Fruit fly (Drosophila melanogaster): ENCODE data around the gene tgy.

Gene tgy

DNA sequence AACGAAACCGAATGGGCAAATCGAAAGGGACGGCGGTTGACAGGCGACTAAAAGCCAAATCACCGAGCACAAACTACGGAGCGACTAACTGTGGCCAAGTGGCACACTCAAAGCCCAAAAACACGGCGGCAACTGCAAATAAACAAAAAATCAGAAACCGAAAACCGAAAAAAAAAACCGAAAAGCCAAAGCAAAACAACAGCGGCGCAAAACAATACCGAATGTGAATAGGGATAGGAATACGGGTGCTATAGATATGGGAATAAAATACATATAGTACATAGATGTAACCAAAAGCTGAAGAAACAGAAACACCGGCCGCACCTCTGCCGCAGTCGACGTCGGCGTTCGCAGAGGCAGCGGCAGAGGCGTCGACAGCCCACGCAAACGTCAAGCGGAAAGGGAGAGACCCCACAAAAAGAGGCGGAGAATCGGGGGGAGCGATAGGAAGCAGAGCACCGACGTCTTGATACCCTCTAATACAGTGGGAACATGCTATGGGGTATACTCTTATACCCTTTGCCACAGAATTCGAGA lies 40.0 kb upstream of the tgy start, which contains the start of gene RhoGAP18B:
Gene RhoGAP18B (minus strand): TSS at position 51 of the 537 bp plus-strand sequence.
- TF ChIP-seq dl (GFP tag; optimal IDR thresholded peaks at IDR 0.05; ENCODE audit: insufficient read depth in 1 of 2, partially characterized antibody in 2 of 2) = no peak
- no peak for TF ChIP-seq Rel (GFP tag; optimal IDR thresholded peaks at IDR 0.05)
- TF ChIP-seq Rel (tag; optimal IDR thresholded peaks at IDR 0.05) = peak; percentile 12
- TF ChIP-seq Hr78 (GFP tag; optimal IDR thresholded peaks at IDR 0.05) = no peak
- peak; percentile 3 for TF ChIP-seq lola (GFP tag; optimal IDR thresholded peaks at IDR 0.05)

DNA sequence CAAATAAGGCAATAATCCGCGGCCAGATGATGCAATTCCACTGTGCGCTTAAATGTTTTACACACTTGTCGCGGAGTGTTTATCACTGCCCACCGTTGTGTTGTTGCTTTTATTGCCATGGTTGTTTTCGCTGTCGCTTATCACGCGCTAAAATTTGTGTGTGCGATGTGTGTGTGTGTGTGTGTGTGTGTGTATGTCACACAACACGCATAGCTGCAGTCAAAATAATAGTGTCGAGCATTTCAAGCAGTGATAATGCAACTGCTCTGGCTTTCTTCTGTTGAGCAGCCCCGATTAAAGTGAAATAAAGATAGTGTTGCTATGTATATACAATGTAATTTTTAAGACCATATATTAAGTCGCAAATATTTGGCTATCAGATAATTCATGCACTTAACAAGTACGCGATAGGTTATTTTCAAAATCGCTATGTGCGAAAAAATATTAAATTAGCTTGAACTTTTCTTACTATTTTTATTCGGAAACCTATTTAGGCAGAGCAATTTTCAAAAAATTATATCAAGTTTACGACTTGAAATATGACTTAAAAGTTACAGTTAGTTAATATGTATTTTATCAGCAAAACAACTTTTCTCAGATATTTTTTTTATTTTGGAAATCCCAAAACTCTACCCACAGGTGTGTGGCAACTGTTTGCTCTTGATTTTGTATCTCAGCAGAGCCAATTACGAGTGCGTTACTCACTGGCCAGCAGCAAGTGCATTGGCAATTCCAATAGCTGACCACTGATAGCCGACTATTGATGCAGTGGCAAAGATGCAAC lies 39.2 kb upstream of the tgy start:
- TF ChIP-seq CrebA (GFP tag; optimal IDR thresholded peaks at IDR 0.05; ENCODE audit: borderline replicate concordance) = no peak
- no peak for TF ChIP-seq usp (GFP tag; optimal IDR thresholded peaks at IDR 0.05)
- peak; percentile 17 for TF ChIP-seq ey (GFP tag; optimal IDR thresholded peaks at IDR 0.05)
- TF ChIP-seq HLH106 (tag; optimal IDR thresholded peaks at IDR 0.05) = peak; percentile 58
- TF ChIP-seq foxo (GFP tag; optimal IDR thresholded peaks at IDR 0.05) = peak in 1 of 2 experiments; percentile 68
- no peak for TF ChIP-seq jim (GFP tag; optimal IDR thresholded peaks at IDR 0.05)
- TF ChIP-seq Dfd (GFP tag; optimal IDR thresholded peaks at IDR 0.05) = peak; percentile 5
- peak; percentile 13 for TF ChIP-seq br (GFP tag; optimal IDR thresholded peaks at IDR 0.05)
- TF ChIP-seq Hr78 (GFP tag; optimal IDR thresholded peaks at IDR 0.05) = no peak
- TF ChIP-seq h (GFP tag; optimal IDR thresholded peaks at IDR 0.05) = peak; percentile 57
- TF ChIP-seq fru (GFP tag; optimal IDR thresholded peaks at IDR 0.05) = peak; percentile 48
- TF ChIP-seq Sp1 (GFP tag; optimal IDR thresholded peaks at IDR 0.05) = peak; percentile 66
- no peak for TF ChIP-seq Vsx2 (GFP tag; optimal IDR thresholded peaks at IDR 0.05; ENCODE audit: partially characterized antibody)
- no peak for TF ChIP-seq CG32264 (GFP tag; optimal IDR thresholded peaks at IDR 0.05)
- peak; percentile 52 for TF ChIP-seq dmrt93B (GFP tag; optimal IDR thresholded peaks at IDR 0.05)
- no peak for TF ChIP-seq Hnf4 (GFP tag; optimal IDR thresholded peaks at IDR 0.05)
- no peak for TF ChIP-seq Rel (GFP tag; optimal IDR thresholded peaks at IDR 0.05)
- TF ChIP-seq Rel (tag; optimal IDR thresholded peaks at IDR 0.05) = peak; percentile 30

DNA sequence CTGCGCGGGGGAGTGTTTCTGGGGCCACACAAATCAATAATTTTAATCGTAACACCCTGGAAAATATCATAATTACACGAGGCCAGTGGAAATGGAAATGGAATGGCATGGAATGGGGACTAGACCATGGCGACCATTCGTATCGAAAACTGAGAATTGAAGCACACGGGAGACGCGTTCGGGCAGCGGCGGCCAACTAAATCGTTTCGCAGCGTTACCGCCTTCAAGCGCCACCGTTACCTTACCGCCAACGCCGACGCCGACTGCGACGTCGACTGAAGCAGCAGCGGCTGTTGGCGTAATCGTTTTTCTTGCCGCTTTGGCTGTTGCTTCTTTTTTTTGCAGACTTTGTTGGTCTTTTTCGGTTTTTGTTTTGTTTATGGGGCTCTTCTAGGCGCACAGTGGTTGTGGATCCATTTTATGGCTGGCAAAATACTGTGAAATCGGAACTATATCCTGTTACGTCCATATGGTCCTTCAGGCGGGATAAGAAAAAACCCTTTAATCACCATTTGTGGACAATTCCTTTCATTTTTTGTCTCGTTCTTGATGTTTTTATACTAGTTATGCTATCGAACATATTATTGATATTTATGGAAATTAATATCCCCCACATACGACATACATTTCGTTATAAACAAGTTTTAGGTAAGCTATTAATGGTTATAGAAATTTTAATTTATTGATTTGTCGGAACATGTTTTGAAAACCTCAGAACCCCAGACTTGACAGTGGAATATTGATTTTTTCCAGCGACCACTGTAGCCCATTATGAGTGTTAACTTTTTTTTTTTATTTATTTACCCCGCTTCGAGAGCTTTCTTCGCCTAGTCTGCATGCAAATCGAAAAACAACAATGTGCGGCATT lies 38.3 kb upstream of the tgy start:
- TF ChIP-seq Myc (optimal IDR thresholded peaks at IDR 0.05) (no peak), jim (GFP tag; optimal IDR thresholded peaks at IDR 0.05) (no peak), CrebA (GFP tag; optimal IDR thresholded peaks at IDR 0.05; ENCODE audit: borderline replicate concordance) (peak; percentile 55), br (GFP tag; optimal IDR thresholded peaks at IDR 0.05) (peak; percentile 43), Rel (GFP tag; optimal IDR thresholded peaks at IDR 0.05) (no peak), Rel (tag; optimal IDR thresholded peaks at IDR 0.05) (peak; percentile 48), lola (GFP tag; optimal IDR thresholded peaks at IDR 0.05) (no peak)

DNA sequence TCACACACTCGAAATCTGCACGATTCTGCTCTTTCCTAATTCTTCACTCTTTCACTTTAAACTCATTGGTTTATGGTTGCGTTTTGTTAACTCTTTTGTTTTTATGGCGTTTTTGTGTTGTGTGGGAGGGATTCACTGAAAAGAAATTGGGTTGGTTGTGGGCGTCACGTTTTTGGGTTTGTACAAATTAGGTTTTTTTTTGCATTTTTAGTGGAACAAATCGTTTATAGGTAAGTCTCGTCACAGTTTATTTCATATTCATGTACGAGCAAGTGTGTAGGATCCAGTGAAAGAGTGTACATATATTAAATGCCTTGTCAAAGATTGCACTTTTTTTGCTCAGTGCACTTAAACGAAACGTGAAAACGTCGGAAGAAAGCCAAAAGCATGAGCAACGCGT lies 37.6 kb upstream of the tgy start:
- TF ChIP-seq lola (GFP tag; optimal IDR thresholded peaks at IDR 0.05) (no peak), Myc (optimal IDR thresholded peaks at IDR 0.05) (no peak), N (GFP tag; optimal IDR thresholded peaks at IDR 0.05) (no peak), Mio (GFP tag; optimal IDR thresholded peaks at IDR 0.05) (no peak), CrebA (GFP tag; optimal IDR thresholded peaks at IDR 0.05; ENCODE audit: borderline replicate concordance) (no peak), Rel (GFP tag; optimal IDR thresholded peaks at IDR 0.05) (no peak), Rel (tag; optimal IDR thresholded peaks at IDR 0.05) (no peak), CG32264 (GFP tag; optimal IDR thresholded peaks at IDR 0.05) (peak; percentile 8), Abd-B (GFP tag; optimal IDR thresholded peaks at IDR 0.05) (no peak), tai (GFP tag; optimal IDR thresholded peaks at IDR 0.05) (no peak), brk (GFP tag; optimal IDR thresholded peaks at IDR 0.05) (no peak), dsf (GFP tag; optimal IDR thresholded peaks at IDR 0.05; ENCODE audit: borderline replicate concordance) (no peak), Dif (GFP tag; optimal IDR thresholded peaks at IDR 0.05; ENCODE audit: partially characterized antibody) (no peak), Hr83 (GFP tag; optimal IDR thresholded peaks at IDR 0.05; ENCODE audit: poor library complexity, severe bottlenecking) (no peak), ey (GFP tag; optimal IDR thresholded peaks at IDR 0.05) (peak; percentile 73), Dfd (GFP tag; optimal IDR thresholded peaks at IDR 0.05) (no peak), jim (GFP tag; optimal IDR thresholded peaks at IDR 0.05) (no peak), pan (optimal IDR thresholded peaks at IDR 0.05) (no peak), usp (GFP tag; optimal IDR thresholded peaks at IDR 0.05) (no peak), OdsH (GFP tag; optimal IDR thresholded peaks at IDR 0.05) (peak; percentile 71), br (GFP tag; optimal IDR thresholded peaks at IDR 0.05) (peak; percentile 26), fru (GFP tag; optimal IDR thresholded peaks at IDR 0.05) (peak; percentile 77), Jra (GFP tag; optimal IDR thresholded peaks at IDR 0.05) (no peak), dmrt93B (GFP tag; optimal IDR thresholded peaks at IDR 0.05) (no peak), sage (GFP tag; optimal IDR thresholded peaks at IDR 0.05) (no peak), woc (GFP tag; optimal IDR thresholded peaks at IDR 0.05) (peak; percentile 29), rgr (GFP tag; optimal IDR thresholded peaks at IDR 0.05) (peak; percentile 67), dl (GFP tag; optimal IDR thresholded peaks at IDR 0.05; ENCODE audit: insufficient read depth in 1 of 2, partially characterized antibody in 2 of 2) (no peak), GATAd (GFP tag; optimal IDR thresholded peaks at IDR 0.05) (no peak), h (GFP tag; optimal IDR thresholded peaks at IDR 0.05) (peak; percentile 73), Hr78 (GFP tag; optimal IDR thresholded peaks at IDR 0.05) (no peak), Vsx2 (GFP tag; optimal IDR thresholded peaks at IDR 0.05; ENCODE audit: partially characterized antibody) (no peak), CG9705 (GFP tag; optimal IDR thresholded peaks at IDR 0.05) (no peak)
